Worm (Caenorhabditis elegans): Measurements from ENCODE around the gene ubxn-3.

ubxn-3 gene

ce11 chrII:247736-248135 lies 27.3 kb upstream of the ubxn-3 start:
- TF ChIP-seq nhr-2 (tag; optimal IDR thresholded peaks at IDR 0.05) (no peak), snpc-4 (tag; optimal IDR thresholded peaks at IDR 0.05) (no peak), nhr-76 (tag; optimal IDR thresholded peaks at IDR 0.05) (no peak), ces-1 (GFP tag; optimal IDR thresholded peaks at IDR 0.05) (no peak), lin-32 (GFP tag; optimal IDR thresholded peaks at IDR 0.05) (no peak), ceh-39 (tag; optimal IDR thresholded peaks at IDR 0.05) (no peak), lin-13 (tag; optimal IDR thresholded peaks at IDR 0.05) (no peak), cnd-1 (tag; optimal IDR thresholded peaks at IDR 0.05) (no peak), unc-120 (tag; optimal IDR thresholded peaks at IDR 0.05; ENCODE audit: poor library complexity, severe bottlenecking) (no peak), pha-4 (tag; optimal IDR thresholded peaks at IDR 0.05) (no peak), ceh-83 (GFP tag; optimal IDR thresholded peaks at IDR 0.05) (no peak), hlh-1 (tag; optimal IDR thresholded peaks at IDR 0.05) (no peak), elt-3 (tag; optimal IDR thresholded peaks at IDR 0.05) (no peak), lsy-2 (tag; optimal IDR thresholded peaks at IDR 0.05) (no peak), ztf-11 (tag; optimal IDR thresholded peaks at IDR 0.05) (no peak), elt-1 (tag; optimal IDR thresholded peaks at IDR 0.05; ENCODE audit: borderline replicate concordance, insufficient read depth) (no peak), drap-1 (GFP tag; optimal IDR thresholded peaks at IDR 0.05) (no peak), nhr-28 (tag; optimal IDR thresholded peaks at IDR 0.05) (no peak), nhr-237 (tag; optimal IDR thresholded peaks at IDR 0.05) (no peak), sem-2 (GFP tag; optimal IDR thresholded peaks at IDR 0.05) (no peak)

ce11 chrII:240043-240442 lies 19.6 kb upstream of the ubxn-3 start:
- no peak for TF ChIP-seq lin-32 (GFP tag; optimal IDR thresholded peaks at IDR 0.05)
- no peak for TF ChIP-seq cnd-1 (tag; optimal IDR thresholded peaks at IDR 0.05)
- TF ChIP-seq M03D4.4 (tag; optimal IDR thresholded peaks at IDR 0.05): no peak
- TF ChIP-seq nhr-28 (tag; optimal IDR thresholded peaks at IDR 0.05): no peak
- no peak for TF ChIP-seq bed-3 (GFP tag; optimal IDR thresholded peaks at IDR 0.05)
- TF ChIP-seq ztf-11 (tag; optimal IDR thresholded peaks at IDR 0.05): no peak
- no peak for TF ChIP-seq blmp-1 (tag; optimal IDR thresholded peaks at IDR 0.05)
- TF ChIP-seq ceh-43 (GFP tag; optimal IDR thresholded peaks at IDR 0.05): no peak
- no peak for TF ChIP-seq pha-4 (tag; optimal IDR thresholded peaks at IDR 0.05)
- TF ChIP-seq snpc-4 (tag; optimal IDR thresholded peaks at IDR 0.05): no peak
- TF ChIP-seq ceh-39 (tag; optimal IDR thresholded peaks at IDR 0.05): no peak

ce11 chrII:237721-238120 lies 17.3 kb upstream of the ubxn-3 start, which contains the start of gene laat-1:
laat-1 (minus strand) TSS chrII:237821.
- TF ChIP-seq mls-2 (tag; optimal IDR thresholded peaks at IDR 0.05) (no peak), zip-8 (tag; optimal IDR thresholded peaks at IDR 0.05) (peak; percentile 89), bed-3 (GFP tag; optimal IDR thresholded peaks at IDR 0.05) (no peak)

ce11 chrII:232641-233040 lies 12.2 kb upstream of the ubxn-3 start, which contains the start of gene Y43H11AL.1:
Y43H11AL.1 (minus strand) TSS chrII:232741.
- TF ChIP-seq sem-2 (GFP tag; optimal IDR thresholded peaks at IDR 0.05): no peak
- TF ChIP-seq flh-1 (GFP tag; optimal IDR thresholded peaks at IDR 0.05): no peak
- no peak for TF ChIP-seq ceh-39 (tag; optimal IDR thresholded peaks at IDR 0.05)
- no peak for TF ChIP-seq nhr-76 (tag; optimal IDR thresholded peaks at IDR 0.05)
- no peak for TF ChIP-seq ceh-83 (GFP tag; optimal IDR thresholded peaks at IDR 0.05)
- no peak for TF ChIP-seq ceh-43 (GFP tag; optimal IDR thresholded peaks at IDR 0.05)
- TF ChIP-seq cnd-1 (tag; optimal IDR thresholded peaks at IDR 0.05): no peak
- no peak for TF ChIP-seq snpc-4 (tag; optimal IDR thresholded peaks at IDR 0.05)
- TF ChIP-seq M03D4.4 (tag; optimal IDR thresholded peaks at IDR 0.05): no peak
- no peak for TF ChIP-seq tbx-8 (GFP tag; optimal IDR thresholded peaks at IDR 0.05)
- no peak for TF ChIP-seq zip-8 (tag; optimal IDR thresholded peaks at IDR 0.05)
- TF ChIP-seq nhr-2 (tag; optimal IDR thresholded peaks at IDR 0.05): no peak
- no peak for TF ChIP-seq unc-62 (GFP tag; optimal IDR thresholded peaks at IDR 0.05)
- TF ChIP-seq mab-5 (tag; optimal IDR thresholded peaks at IDR 0.05): no peak
- no peak for TF ChIP-seq ztf-11 (tag; optimal IDR thresholded peaks at IDR 0.05)
- TF ChIP-seq hlh-1 (tag; optimal IDR thresholded peaks at IDR 0.05): no peak
- no peak for TF ChIP-seq elt-3 (tag; optimal IDR thresholded peaks at IDR 0.05)
- TF ChIP-seq ham-2 (GFP tag; optimal IDR thresholded peaks at IDR 0.05): no peak
- no peak for TF ChIP-seq nhr-12 (tag; optimal IDR thresholded peaks at IDR 0.05)

- TF ChIP-seq nhr-12 (tag; optimal IDR thresholded peaks at IDR 0.05) (no peak), tbx-8 (GFP tag; optimal IDR thresholded peaks at IDR 0.05) (no peak), unc-62 (GFP tag; optimal IDR thresholded peaks at IDR 0.05) (peak; percentile 94), hlh-1 (tag; optimal IDR thresholded peaks at IDR 0.05) (peak; percentile 68), mls-2 (tag; optimal IDR thresholded peaks at IDR 0.05) (peak; percentile 53), nhr-76 (tag; optimal IDR thresholded peaks at IDR 0.05) (no peak), snpc-4 (tag; optimal IDR thresholded peaks at IDR 0.05) (no peak), ztf-11 (tag; optimal IDR thresholded peaks at IDR 0.05) (peak; percentile 18), sptf-1 (tag; optimal IDR thresholded peaks at IDR 0.05) (peak; percentile 43), mep-1 (tag; optimal IDR thresholded peaks at IDR 0.05) (no peak), elt-3 (tag; optimal IDR thresholded peaks at IDR 0.05) (no peak), ham-2 (GFP tag; optimal IDR thresholded peaks at IDR 0.05) (peak; percentile 61), lin-13 (tag; optimal IDR thresholded peaks at IDR 0.05) (no peak), unc-120 (tag; optimal IDR thresholded peaks at IDR 0.05; ENCODE audit: poor library complexity, severe bottlenecking) (peak; percentile 60), ces-1 (GFP tag; optimal IDR thresholded peaks at IDR 0.05) (no peak)
These were observed 745 bp upstream of the ubxn-3 start for ce11 chrII:221212-221611.
